Worm (Caenorhabditis elegans): Measurements from ENCODE around the gene C08F1.11.
A peak's percentile ranks its signal among the peaks of the same experiment; 100 is the strongest.
"Not testable (repeated sequence)": the region's sequence is repeated elsewhere in the genome, so short reads cannot be mapped to it uniquely, and the experiment has no call there.

Gene C08F1.11

DNA sequence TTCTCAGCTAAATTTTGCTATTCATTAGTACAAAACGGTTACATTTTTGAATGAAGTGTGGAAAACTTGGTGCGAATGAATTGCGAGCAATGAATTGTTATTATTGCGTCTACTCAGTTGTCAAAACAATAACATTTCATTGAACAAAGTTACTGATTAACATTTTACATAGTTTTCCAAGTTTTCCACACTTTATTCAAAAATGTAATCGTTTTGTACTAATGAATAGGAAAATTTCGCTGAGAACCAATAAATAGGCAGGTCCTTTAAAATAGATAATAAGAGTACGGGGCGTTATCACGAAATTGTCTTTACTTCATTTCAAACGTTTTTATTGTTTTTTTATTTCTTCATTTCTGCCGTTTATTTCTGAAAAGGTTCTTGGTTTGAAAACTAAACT is 2.2 kb downstream of the C08F1.11 start, which contains the start of gene math-4:
Gene math-4, minus strand, starts transcription at position 101 of the 400 bp plus-strand sequence.
- TF ChIP-seq efl-1 (optimal IDR thresholded peaks at IDR 0.05) (no peak), efl-1 (GFP tag; optimal IDR thresholded peaks at IDR 0.05 in 1 of 2) (peak in 1 of 2 experiments; percentile 84), pqm-1 (tag; optimal IDR thresholded peaks at IDR 0.05) (no peak)

- TF ChIP-seq mep-1 (tag; optimal IDR thresholded peaks at IDR 0.05); nhr-85 (tag); ceh-88 (GFP tag; IDR thresholded peaks at IDR 0.05): not testable (repeated sequence)
Measured at ce11 chrII:1775234-1775633, 9.5 kb downstream of the C08F1.11 start, which contains the start of gene F36H5.14. F36H5.14 (plus strand) TSS chrII:1775534.

- TF ChIP-seq ztf-11 (tag; optimal IDR thresholded peaks at IDR 0.05) (no peak), nhr-90 (tag; optimal IDR thresholded peaks at IDR 0.05; ENCODE audit: poor library complexity) (no peak), ces-1 (GFP tag; optimal IDR thresholded peaks at IDR 0.05) (no peak), swsn-7 (tag; optimal IDR thresholded peaks at IDR 0.05) (no peak), mef-2 (tag; optimal IDR thresholded peaks at IDR 0.05) (no peak), egl-13 (tag; optimal IDR thresholded peaks at IDR 0.05) (no peak), nhr-71 (tag; optimal IDR thresholded peaks at IDR 0.05) (no peak), snu-23 (GFP tag; optimal IDR thresholded peaks at IDR 0.05) (no peak)
Measured at ce11 chrII:1771785-1772184, 12.9 kb downstream of the C08F1.11 start, which contains the start of gene math-3. math-3 (plus strand) TSS chrII:1772085.

DNA sequence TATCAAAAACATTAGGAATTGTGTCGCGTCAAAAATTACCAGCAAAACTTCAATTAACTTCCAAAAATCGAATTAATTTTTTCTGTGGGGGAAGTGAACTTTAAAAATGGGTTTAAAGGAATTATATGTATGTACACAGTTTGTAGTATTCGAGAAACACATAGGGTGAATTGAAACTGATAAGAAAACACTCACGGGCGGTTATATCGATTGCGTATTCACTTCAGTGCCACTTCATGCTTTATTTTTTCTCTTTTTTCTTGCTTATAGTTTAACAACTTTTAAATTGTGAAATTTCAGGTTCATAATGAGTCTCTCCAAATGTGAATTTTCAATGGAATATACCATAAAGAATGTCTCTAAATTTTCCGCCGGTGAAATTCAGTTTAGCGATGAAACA is 13.4 kb downstream of the C08F1.11 start, which contains the start of gene math-26:
Gene math-26, plus strand, starts transcription at position 301 of the 400 bp plus-strand sequence.
- not testable (repeated sequence) for TF ChIP-seq nhr-71, nhr-237, vab-15 (tag; optimal IDR thresholded peaks at IDR 0.05)

- TF ChIP-seq elt-2 (tag; optimal IDR thresholded peaks at IDR 0.05): peak; percentile 28
- peak in 1 of 2 experiments; percentile 10 for TF ChIP-seq lin-35 (GFP tag; optimal IDR thresholded peaks at IDR 0.05)
- TF ChIP-seq efl-1 (optimal IDR thresholded peaks at IDR 0.05): not testable (repeated sequence)
- TF ChIP-seq efl-1 (GFP tag; optimal IDR thresholded peaks at IDR 0.05 in 1 of 2): peak in 1 of 2 experiments; percentile 43
Measured at ce11 chrII:1767458-1767857, 17.2 kb downstream of the C08F1.11 start.

DNA sequence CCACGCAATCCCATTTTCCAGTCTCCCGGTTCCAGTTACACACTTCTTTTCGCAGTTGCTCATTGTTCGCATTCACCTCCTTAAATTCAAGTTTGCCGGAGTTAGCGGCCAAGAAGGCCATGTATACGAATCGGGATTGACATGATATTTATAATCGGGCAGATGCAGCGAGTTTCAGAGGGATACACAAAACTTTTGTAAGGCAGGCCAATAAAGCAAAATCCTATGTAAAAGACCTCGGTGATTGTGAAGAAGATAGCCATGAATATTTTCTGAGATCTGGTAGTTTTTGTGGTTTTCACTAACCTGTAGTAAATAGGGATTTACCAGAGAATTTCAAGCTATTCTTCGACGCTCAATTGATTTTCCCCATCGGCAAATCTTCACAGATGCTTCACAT is 18.0 kb downstream of the C08F1.11 start:
- TF ChIP-seq lir-3 (tag; optimal IDR thresholded peaks at IDR 0.05; ENCODE audit: poor library complexity): no peak
- TF ChIP-seq fkh-10 (GFP tag; optimal IDR thresholded peaks at IDR 0.05): no peak
- TF ChIP-seq ceh-82 (tag; optimal IDR thresholded peaks at IDR 0.05): no peak
- no peak for TF ChIP-seq nhr-77 (tag; optimal IDR thresholded peaks at IDR 0.05)
- no peak for TF ChIP-seq pax-3 (tag; optimal IDR thresholded peaks at IDR 0.05)
- no peak for TF ChIP-seq nhr-28 (tag; optimal IDR thresholded peaks at IDR 0.05)
- TF ChIP-seq lsy-2 (tag; optimal IDR thresholded peaks at IDR 0.05): no peak
- no peak for TF ChIP-seq F16B12.6 (tag; optimal IDR thresholded peaks at IDR 0.05)
- TF ChIP-seq egl-13 (tag; optimal IDR thresholded peaks at IDR 0.05): no peak
- TF ChIP-seq ceh-88 (GFP tag; IDR thresholded peaks at IDR 0.05): no peak
- no peak for TF ChIP-seq lin-15B (tag; optimal IDR thresholded peaks at IDR 0.05)
- no peak for TF ChIP-seq blmp-1 (tag; optimal IDR thresholded peaks at IDR 0.05)
- TF ChIP-seq zag-1 (tag; optimal IDR thresholded peaks at IDR 0.05): no peak
- TF ChIP-seq egl-27 (tag; optimal IDR thresholded peaks at IDR 0.05): no peak
- no peak for TF ChIP-seq ets-5 (GFP tag; IDR thresholded peaks at IDR 0.05)
- no peak for TF ChIP-seq nhr-19 (GFP tag; conservative IDR thresholded peaks at IDR 0.05)
- no peak for TF ChIP-seq nhr-85 (tag)
- TF ChIP-seq lin-14 (GFP tag; optimal IDR thresholded peaks at IDR 0.05): no peak
- no peak for TF ChIP-seq nhr-71 (tag; optimal IDR thresholded peaks at IDR 0.05)
- TF ChIP-seq ces-1 (GFP tag; optimal IDR thresholded peaks at IDR 0.05): no peak

Data from whole organism, L1 larva.